Worm (Caenorhabditis elegans) whole organism, young adult: ENCODE results near the gene W01F3.2.

Experiments
- B0035.1 ChIP-seq: sonication (generic microtip); optimal IDR thresholded peaks from 2 replicates; lab custom pipeline; 2016; ENCODE audit warnings: missing genetic modification characterization, mild to moderate bottlenecking, missing compliant biosample characterization, missing genotype, missing genetic modification reagents
- T07F8.4 ChIP-seq: sonication (generic microtip); optimal IDR thresholded peaks from 2 replicates; lab custom pipeline; 2016; ENCODE audit warnings: mild to moderate bottlenecking, missing genetic modification characterization, moderate library complexity, missing compliant biosample characterization
- ceh-100 ChIP-seq: fragments of 200-800 bp; sonication (Bioruptor generic); IDR thresholded peaks from 2 replicates; pipeline ENCODE4 v1.3.6; 2022; ENCODE audit warnings: missing genetic modification reagents, missing genetic modification characterization, missing compliant biosample characterization
- egl-44 ChIP-seq: fragments of 200-800 bp; sonication (Bioruptor generic); IDR thresholded peaks from 2 replicates; pipeline ENCODE4 v1.3.6; 2022; ENCODE audit warnings: missing genetic modification reagents, missing genetic modification characterization, missing compliant biosample characterization
- him-1 ChIP-seq: sonication (generic microtip); optimal IDR thresholded peaks from 2 replicates; lab custom pipeline; 2016; ENCODE audit warnings: missing genotype, missing genetic modification reagents, missing genetic modification characterization, missing compliant biosample characterization
- hlh-26 ChIP-seq: fragments of 200-800 bp; sonication (Bioruptor generic); conservative IDR thresholded peaks from 2 replicates; pipeline ENCODE4 v1.3.6; 2022; ENCODE audit warnings: missing genetic modification reagents, missing genetic modification characterization, missing compliant biosample characterization
- lag-1 ChIP-seq: fragments of 200-800 bp; sonication (Bioruptor generic); IDR thresholded peaks from 2 replicates; pipeline ENCODE4 v1.3.6; 2022; ENCODE audit warnings: missing genetic modification reagents, missing genetic modification characterization, missing compliant biosample characterization
- lsy-27 ChIP-seq: sonication (generic microtip); optimal IDR thresholded peaks from 2 replicates; lab custom pipeline; 2017; ENCODE audit warnings: missing genetic modification characterization, mild to moderate bottlenecking, missing compliant biosample characterization, antibody characterized with exemption, missing genotype, borderline replicate concordance; ENCODE audit not compliant: insufficient read depth
- mcd-1 ChIP-seq: fragments of 200-800 bp; sonication (Bioruptor generic); IDR thresholded peaks from 2 replicates; pipeline ENCODE4 v1.3.6; 2022; ENCODE audit warnings: missing genetic modification reagents, missing genetic modification characterization, missing compliant biosample characterization
- mes-4 ChIP-seq: sonication (generic microtip); optimal IDR thresholded peaks from 2 replicates; lab custom pipeline; 2016; ENCODE audit warnings: missing genotype, missing genetic modification characterization, missing compliant biosample characterization
- pha-4 ChIP-seq: fragments of 150-350 bp; sonication (generic microtip); optimal IDR thresholded peaks from 2 replicates; lab custom pipeline; 2014; ENCODE audit warnings: missing biosample characterization, missing genetic modification reagents, missing genetic modification characterization
- rcor-1 ChIP-seq: fragments of 200-800 bp; sonication (Bioruptor generic); IDR thresholded peaks from 2 replicates; pipeline ENCODE4 v1.3.6; 2022; ENCODE audit warnings: missing genetic modification reagents, missing genetic modification characterization, missing compliant biosample characterization
- snpc-1.3 ChIP-seq: sonication (generic microtip); optimal IDR thresholded peaks from 2 replicates; lab custom pipeline; 2017; ENCODE audit warnings: missing genetic modification characterization, mild to moderate bottlenecking, missing compliant biosample characterization, antibody characterized with exemption, moderate library complexity, missing genotype, missing genetic modification reagents; ENCODE audit not compliant: insufficient read depth

DNA sequence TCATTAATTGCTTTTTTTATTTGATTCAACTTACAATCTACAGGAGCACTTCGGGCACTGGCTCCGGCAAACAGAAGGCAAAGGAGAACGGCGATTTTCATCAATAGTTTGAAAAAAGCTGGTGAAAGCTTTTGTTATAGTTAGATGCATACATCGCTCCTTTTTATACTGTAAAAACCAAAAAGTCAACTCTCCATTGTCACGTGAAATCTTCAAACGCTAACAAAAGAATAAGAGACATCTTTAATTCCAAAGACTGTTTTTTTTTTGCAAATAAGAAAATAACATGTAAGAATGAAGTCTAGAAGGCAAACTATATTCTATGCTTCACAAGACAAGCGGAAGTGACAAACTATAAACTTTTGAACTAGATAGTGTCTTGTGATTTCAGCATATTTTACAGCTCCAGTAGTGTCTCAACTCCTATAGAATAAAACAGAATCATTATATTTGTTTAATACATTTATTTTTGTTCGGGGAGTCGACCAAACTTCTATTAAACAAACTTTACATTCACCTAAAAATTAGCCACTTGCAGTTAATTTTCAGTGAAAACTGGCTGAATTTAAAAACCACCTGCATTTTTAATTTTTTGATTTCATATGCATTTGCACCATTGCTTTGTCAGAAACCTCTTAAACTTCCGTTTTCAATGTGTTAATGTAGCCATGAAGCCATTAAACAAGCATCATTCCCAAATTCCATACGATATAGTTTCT is 33.9 kb upstream of the W01F3.2 start, which contains the start of the genes F46B3.9 and srz-18:
- TF ChIP-seq egl-44 (GFP tag; lab: Robert Waterston, UW) (no peak), T07F8.4 (tag; lab: Kevin White, UChicago) (no peak), snpc-1.3 (tag; lab: Kevin White, UChicago) (no peak), lsy-27 (tag; lab: Kevin White, UChicago) (no peak), ceh-100 (GFP tag; lab: Robert Waterston, UW) (no peak), B0035.1 (no peak), hlh-26 (GFP tag; lab: Robert Waterston, UW) (no peak), lag-1 (no peak), him-1 (tag; lab: Kevin White, UChicago) (no peak), pha-4 (tag; lab: Kevin White, UChicago) (no peak), mes-4 (tag; lab: Kevin White, UChicago) (no peak), mcd-1 (GFP tag; lab: Robert Waterston, UW) (no peak), rcor-1 (GFP tag; lab: Robert Waterston, UW) (no peak)
